Worm (Caenorhabditis elegans) whole organism, early embryonic: ENCODE results near the gene F01D5.1.

Experiments
- B0310.2 ChIP-seq: sonication (generic microtip); optimal IDR thresholded peaks from 2 replicates; lab custom pipeline; 2016; ENCODE audit warnings: mild to moderate bottlenecking, missing genetic modification characterization, missing compliant biosample characterization
- F13C5.2 ChIP-seq: sonication (generic microtip); optimal IDR thresholded peaks from 2 replicates; lab custom pipeline; 2017; ENCODE audit warnings: mild to moderate bottlenecking, missing genetic modification characterization, inconsistent platforms, missing compliant biosample characterization
- ama-1 ChIP-seq: fragments of 150-350 bp; optimal IDR thresholded peaks from 2 replicates; lab custom pipeline; 2014
- flt-1 ChIP-seq: fragments of 200-800 bp; sonication (Bioruptor generic); IDR thresholded peaks from 2 replicates; pipeline ENCODE4 v1.3.6; 2022; ENCODE audit warnings: missing genetic modification characterization, missing compliant biosample characterization
- hmg-4 ChIP-seq: fragments of 200-800 bp; sonication (Bioruptor generic); optimal IDR thresholded peaks from 2 replicates; lab custom pipeline; 2018; ENCODE audit warnings: mild to moderate bottlenecking, missing genetic modification characterization, missing compliant biosample characterization
- scrt-1 ChIP-seq: fragments of 200-800 bp; sonication (Bioruptor generic); IDR thresholded peaks from 2 replicates; pipeline ENCODE4 v1.3.6; 2022; ENCODE audit warnings: missing genetic modification characterization, missing compliant biosample characterization

- no peak for TF ChIP-seq F13C5.2 (tag; lab: Kevin White, UChicago)
- TF ChIP-seq scrt-1 (GFP tag; lab: Robert Waterston, UW): no peak
- no peak for TF ChIP-seq ama-1 (lab: Kevin White, UChicago)
- TF ChIP-seq hmg-4 (GFP tag; lab: Kevin White, UChicago): no peak
- TF ChIP-seq flt-1 (GFP tag; lab: Robert Waterston, UW): no peak
- no peak for TF ChIP-seq B0310.2 (tag; lab: Kevin White, UChicago)
Observed at ce11 chrII:13954979-13955378, 42.4 kb downstream of the F01D5.1 start.
